Worm (Caenorhabditis elegans): ENCODE measurements around the gene lgc-18.

The lgc-18 gene

ce11 chrX:12097995-12098394 lies 27.4 kb upstream of the lgc-18 start:
- TF ChIP-seq tra-4 (tag; optimal IDR thresholded peaks at IDR 0.05), result no peak
- no peak for TF ChIP-seq tbx-37 (GFP tag; conservative IDR thresholded peaks at IDR 0.05)
- no peak for TF ChIP-seq hmg-4 (GFP tag; optimal IDR thresholded peaks at IDR 0.05)
- TF ChIP-seq ceh-13 (GFP tag; optimal IDR thresholded peaks at IDR 0.05), result no peak
- TF ChIP-seq aly-1 (tag; optimal IDR thresholded peaks at IDR 0.05), result no peak
- TF ChIP-seq ceh-36 (tag; optimal IDR thresholded peaks at IDR 0.05), result no peak
- no peak for TF ChIP-seq pes-1 (GFP tag; IDR thresholded peaks at IDR 0.05)
- no peak for TF ChIP-seq F13C5.2 (tag; optimal IDR thresholded peaks at IDR 0.05)
- TF ChIP-seq hmbx-1 (tag; optimal IDR thresholded peaks at IDR 0.05), result no peak
- no peak for TF ChIP-seq B0310.2 (tag; optimal IDR thresholded peaks at IDR 0.05)
- no peak for TF ChIP-seq scrt-1 (GFP tag; IDR thresholded peaks at IDR 0.05)
- no peak for TF ChIP-seq ets-7 (tag; optimal IDR thresholded peaks at IDR 0.05)

ce11 chrX:12103712-12104111 lies 21.7 kb upstream of the lgc-18 start, which contains the start of gene W03G11.3:
TSS of gene W03G11.3 (minus strand) at chrX:12103812.
- TF ChIP-seq hmbx-1 (tag; optimal IDR thresholded peaks at IDR 0.05) (no peak), ama-1 (optimal IDR thresholded peaks at IDR 0.05) (no peak), scrt-1 (GFP tag; IDR thresholded peaks at IDR 0.05) (no peak), tbx-11 (GFP tag; IDR thresholded peaks at IDR 0.05) (no peak), B0310.2 (tag; optimal IDR thresholded peaks at IDR 0.05) (no peak), tra-4 (tag; optimal IDR thresholded peaks at IDR 0.05) (no peak), hnd-1 (tag; optimal IDR thresholded peaks at IDR 0.05) (no peak), flt-1 (GFP tag; IDR thresholded peaks at IDR 0.05) (no peak), sea-1 (GFP tag; conservative IDR thresholded peaks at IDR 0.05) (no peak)

- TF ChIP-seq B0310.2 (tag; optimal IDR thresholded peaks at IDR 0.05) (no peak), flt-1 (GFP tag; IDR thresholded peaks at IDR 0.05) (no peak), ceh-36 (tag; optimal IDR thresholded peaks at IDR 0.05) (no peak), ets-7 (tag; optimal IDR thresholded peaks at IDR 0.05) (no peak), tra-4 (tag; optimal IDR thresholded peaks at IDR 0.05) (no peak), aly-1 (tag; optimal IDR thresholded peaks at IDR 0.05) (no peak), hnd-1 (tag; optimal IDR thresholded peaks at IDR 0.05) (no peak), tbx-37 (GFP tag; conservative IDR thresholded peaks at IDR 0.05) (no peak), scrt-1 (GFP tag; IDR thresholded peaks at IDR 0.05) (no peak), ama-1 (optimal IDR thresholded peaks at IDR 0.05) (no peak), tbx-11 (GFP tag; IDR thresholded peaks at IDR 0.05) (no peak), ceh-13 (GFP tag; optimal IDR thresholded peaks at IDR 0.05) (no peak), sea-1 (GFP tag; conservative IDR thresholded peaks at IDR 0.05) (no peak), F13C5.2 (tag; optimal IDR thresholded peaks at IDR 0.05) (no peak), hmg-4 (GFP tag; optimal IDR thresholded peaks at IDR 0.05) (no peak), hmbx-1 (tag; optimal IDR thresholded peaks at IDR 0.05) (no peak), pes-1 (GFP tag; IDR thresholded peaks at IDR 0.05) (no peak)
Observed at ce11 chrX:12104630-12105029, 20.8 kb upstream of the lgc-18 start, which contains the start of gene col-181. TSS of gene col-181 (plus strand) at chrX:12104930.

- no peak for TF ChIP-seq hmbx-1 (tag; optimal IDR thresholded peaks at IDR 0.05)
- no peak for TF ChIP-seq ceh-13 (GFP tag; optimal IDR thresholded peaks at IDR 0.05)
- no peak for TF ChIP-seq hnd-1 (tag; optimal IDR thresholded peaks at IDR 0.05)
- TF ChIP-seq flt-1 (GFP tag; IDR thresholded peaks at IDR 0.05), result no peak
- TF ChIP-seq pes-1 (GFP tag; IDR thresholded peaks at IDR 0.05), result no peak
- TF ChIP-seq tbx-11 (GFP tag; IDR thresholded peaks at IDR 0.05), result no peak
Observed at ce11 chrX:12105458-12105857, 19.9 kb upstream of the lgc-18 start.

DNA sequence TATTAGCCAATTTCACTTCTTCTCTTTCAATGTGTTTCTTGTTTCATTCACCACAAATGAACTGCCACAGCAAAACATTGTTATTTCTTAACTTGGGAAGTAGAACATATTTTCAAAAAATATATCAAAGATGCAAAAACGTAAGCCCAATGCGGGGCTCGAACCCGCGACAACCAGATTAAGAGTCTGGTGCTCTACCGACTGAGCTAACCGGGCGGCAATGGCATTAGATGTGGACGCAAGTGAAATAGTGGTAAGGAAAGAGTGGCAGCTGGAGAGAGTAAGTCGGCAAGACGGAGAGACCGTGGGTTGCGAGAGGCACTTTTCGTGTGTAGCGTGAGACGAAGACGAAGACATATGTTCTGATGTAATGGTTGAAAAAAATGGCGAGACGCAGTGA lies 19.4 kb upstream of the lgc-18 start:
- TF ChIP-seq scrt-1 (GFP tag; IDR thresholded peaks at IDR 0.05) (peak; percentile 99), B0310.2 (tag; optimal IDR thresholded peaks at IDR 0.05) (peak; percentile 95), ama-1 (optimal IDR thresholded peaks at IDR 0.05) (no peak), flt-1 (GFP tag; IDR thresholded peaks at IDR 0.05) (peak; percentile 99), ceh-36 (tag; optimal IDR thresholded peaks at IDR 0.05) (peak; percentile 98), tbx-37 (GFP tag; conservative IDR thresholded peaks at IDR 0.05) (peak; percentile 99), tra-4 (tag; optimal IDR thresholded peaks at IDR 0.05) (peak; percentile 86), F13C5.2 (tag; optimal IDR thresholded peaks at IDR 0.05) (peak; percentile 99), ceh-13 (GFP tag; optimal IDR thresholded peaks at IDR 0.05) (peak; percentile 97), hnd-1 (tag; optimal IDR thresholded peaks at IDR 0.05) (peak; percentile 93), aly-1 (tag; optimal IDR thresholded peaks at IDR 0.05) (peak; percentile 97), pes-1 (GFP tag; IDR thresholded peaks at IDR 0.05) (peak; percentile 99), sea-1 (GFP tag; conservative IDR thresholded peaks at IDR 0.05) (peak; percentile 97), ets-7 (tag; optimal IDR thresholded peaks at IDR 0.05) (peak; percentile 94), hmg-4 (GFP tag; optimal IDR thresholded peaks at IDR 0.05) (no peak), tbx-11 (GFP tag; IDR thresholded peaks at IDR 0.05) (peak; percentile 99), hmbx-1 (tag; optimal IDR thresholded peaks at IDR 0.05) (peak; percentile 88)

ce11 chrX:12108517-12109216 lies 16.7 kb upstream of the lgc-18 start, which contains the start of the genes W03G11.2 and lgc-13:
TSS of gene W03G11.2 (minus strand) at chrX:12108617.
TSS of gene lgc-13 (plus strand) at chrX:12109166.
- TF ChIP-seq ama-1 (optimal IDR thresholded peaks at IDR 0.05) (no peak), flt-1 (GFP tag; IDR thresholded peaks at IDR 0.05) (no peak), hnd-1 (tag; optimal IDR thresholded peaks at IDR 0.05) (no peak), tra-4 (tag; optimal IDR thresholded peaks at IDR 0.05) (no peak), pes-1 (GFP tag; IDR thresholded peaks at IDR 0.05) (no peak)

- TF ChIP-seq F13C5.2 (tag; optimal IDR thresholded peaks at IDR 0.05) (no peak), ceh-36 (tag; optimal IDR thresholded peaks at IDR 0.05) (no peak), hnd-1 (tag; optimal IDR thresholded peaks at IDR 0.05) (no peak), tbx-11 (GFP tag; IDR thresholded peaks at IDR 0.05) (no peak), tra-4 (tag; optimal IDR thresholded peaks at IDR 0.05) (no peak), hmbx-1 (tag; optimal IDR thresholded peaks at IDR 0.05) (no peak), ceh-13 (GFP tag; optimal IDR thresholded peaks at IDR 0.05) (no peak), flt-1 (GFP tag; IDR thresholded peaks at IDR 0.05) (no peak), tbx-37 (GFP tag; conservative IDR thresholded peaks at IDR 0.05) (no peak), hmg-4 (GFP tag; optimal IDR thresholded peaks at IDR 0.05) (no peak), ama-1 (optimal IDR thresholded peaks at IDR 0.05) (no peak), aly-1 (tag; optimal IDR thresholded peaks at IDR 0.05) (no peak), B0310.2 (tag; optimal IDR thresholded peaks at IDR 0.05) (no peak), scrt-1 (GFP tag; IDR thresholded peaks at IDR 0.05) (no peak), ets-7 (tag; optimal IDR thresholded peaks at IDR 0.05) (no peak), sea-1 (GFP tag; conservative IDR thresholded peaks at IDR 0.05) (no peak), pes-1 (GFP tag; IDR thresholded peaks at IDR 0.05) (no peak)
Observed at ce11 chrX:12111213-12111612, 14.2 kb upstream of the lgc-18 start, which contains the start of gene lgc-14. TSS of gene lgc-14 (plus strand) at chrX:12111513.
